Worm (Caenorhabditis elegans) whole organism, young adult: Measurements from ENCODE around the gene nhr-207.

ENCODE experiments used
- B0261.1 ChIP-seq: sonication (generic microtip); optimal IDR thresholded peaks from 2 replicates; lab custom pipeline; 2016; ENCODE audit warnings: mild to moderate bottlenecking, missing genetic modification characterization, moderate library complexity, missing compliant biosample characterization
- C17E4.6 ChIP-seq: fragments of 200-800 bp; sonication (Bioruptor generic); IDR thresholded peaks from 2 replicates; pipeline ENCODE4 v1.3.6; 2022; ENCODE audit warnings: missing genetic modification reagents, missing genetic modification characterization, missing compliant biosample characterization
- F33H1.4 ChIP-seq: fragments of 200-800 bp; sonication (Bioruptor generic); IDR thresholded peaks from 2 replicates; pipeline ENCODE4 v1.3.6; 2022; ENCODE audit warnings: missing genetic modification reagents, missing genetic modification characterization, missing compliant biosample characterization
- F39B2.1 ChIP-seq: fragments of 200-800 bp; sonication (Bioruptor generic); IDR thresholded peaks from 2 replicates; pipeline ENCODE4 v1.3.6; 2022; ENCODE audit warnings: missing genetic modification reagents, missing genetic modification characterization, missing compliant biosample characterization
- K11D2.4 ChIP-seq: fragments of 200-800 bp; sonication (Bioruptor generic); IDR thresholded peaks from 2 replicates; pipeline ENCODE4 v1.3.6; 2022; ENCODE audit warnings: missing genetic modification reagents, missing genetic modification characterization, missing compliant biosample characterization
- K12H6.12 ChIP-seq: fragments of 200-800 bp; sonication (Bioruptor generic); optimal IDR thresholded peaks from 2 replicates; lab custom pipeline; 2018; ENCODE audit warnings: mild to moderate bottlenecking, missing genetic modification characterization, missing compliant biosample characterization
- T26A5.8 ChIP-seq: sonication (generic microtip); optimal IDR thresholded peaks from 2 replicates; lab custom pipeline; 2016; ENCODE audit warnings: missing genetic modification characterization, missing compliant biosample characterization
- Y56A3A.18 ChIP-seq: fragments of 200-800 bp; sonication (Bioruptor generic); IDR thresholded peaks from 2 replicates; pipeline ENCODE4 v1.3.6; 2022; ENCODE audit warnings: missing genetic modification reagents, missing genetic modification characterization, missing compliant biosample characterization
- aptf-2 ChIP-seq: fragments of 200-800 bp; sonication (Bioruptor generic); conservative IDR thresholded peaks from 2 replicates; pipeline ENCODE4 v1.3.6; 2022; ENCODE audit warnings: missing genetic modification reagents, missing genetic modification characterization, missing compliant biosample characterization
- bed-1 ChIP-seq: fragments of 200-800 bp; sonication (Bioruptor generic); IDR thresholded peaks from 2 replicates; pipeline ENCODE4 v1.3.6; 2022; ENCODE audit warnings: missing genetic modification reagents, missing genetic modification characterization, missing compliant biosample characterization
- ceh-79 ChIP-seq: sonication (generic microtip); optimal IDR thresholded peaks from 2 replicates; lab custom pipeline; 2017; ENCODE audit warnings: mild to moderate bottlenecking, missing genetic modification characterization, missing compliant biosample characterization
- egrh-3 ChIP-seq: fragments of 200-800 bp; sonication (Bioruptor generic); IDR thresholded peaks from 2 replicates; pipeline ENCODE4 v1.3.6; 2022; ENCODE audit warnings: missing genetic modification reagents, missing genetic modification characterization, missing compliant biosample characterization
- ets-4 ChIP-seq: fragments of 200-800 bp; sonication (Bioruptor generic); optimal IDR thresholded peaks from 2 replicates; lab custom pipeline; 2018; ENCODE audit warnings: mild to moderate bottlenecking, missing genetic modification characterization, missing compliant biosample characterization
- hlh-12 ChIP-seq: sonication (generic microtip); optimal IDR thresholded peaks from 2 replicates; lab custom pipeline; 2016; ENCODE audit warnings: missing genetic modification characterization, missing compliant biosample characterization
- let-526 ChIP-seq: fragments of 200-800 bp; sonication (Bioruptor generic); IDR thresholded peaks from 2 replicates; pipeline ENCODE4 v1.3.6; 2022; ENCODE audit warnings: missing genetic modification reagents, missing genetic modification characterization, missing compliant biosample characterization
- lin-54 ChIP-seq: fragments of 200-800 bp; sonication (Bioruptor generic); optimal IDR thresholded peaks from 2 replicates; lab custom pipeline; 2018; ENCODE audit warnings: mild to moderate bottlenecking, missing genetic modification characterization, missing compliant biosample characterization
- mxl-1 ChIP-seq: sonication (generic microtip); optimal IDR thresholded peaks from 2 replicates; lab custom pipeline; 2016; ENCODE audit warnings: missing genetic modification characterization, missing compliant biosample characterization
- nfya-2 ChIP-seq: fragments of 200-800 bp; sonication (Bioruptor generic); IDR thresholded peaks from 2 replicates; pipeline ENCODE4 v1.3.6; 2022; ENCODE audit warnings: missing genetic modification reagents, missing genetic modification characterization, missing compliant biosample characterization
- nfyb-1 ChIP-seq: fragments of 200-800 bp; sonication (Bioruptor generic); IDR thresholded peaks from 2 replicates; pipeline ENCODE4 v1.3.6; 2022; ENCODE audit warnings: missing genetic modification reagents, missing genetic modification characterization, missing compliant biosample characterization
- nhr-179 ChIP-seq: sonication (generic microtip); optimal IDR thresholded peaks from 2 replicates; lab custom pipeline; 2016; ENCODE audit warnings: mild to moderate bottlenecking, missing genetic modification characterization, missing compliant biosample characterization
- nhr-80 ChIP-seq: sonication (generic microtip); optimal IDR thresholded peaks from 2 replicates; lab custom pipeline; 2016; ENCODE audit warnings: missing genetic modification characterization, missing compliant biosample characterization
- nhr-90 ChIP-seq: sonication (generic microtip); optimal IDR thresholded peaks from 2 replicates; lab custom pipeline; 2016; ENCODE audit warnings: missing genotype, mild to moderate bottlenecking, missing genetic modification characterization, missing compliant biosample characterization
- pbrm-1 ChIP-seq: fragments of 200-800 bp; sonication (Bioruptor generic); IDR thresholded peaks from 2 replicates; pipeline ENCODE4 v1.3.6; 2022; ENCODE audit warnings: missing genetic modification reagents, missing genetic modification characterization, missing compliant biosample characterization
- pha-4 ChIP-seq: fragments of 150-350 bp; sonication (generic microtip); optimal IDR thresholded peaks from 2 replicates; lab custom pipeline; 2014; ENCODE audit warnings: missing biosample characterization, missing genetic modification reagents, missing genetic modification characterization
- rcor-1 ChIP-seq: fragments of 200-800 bp; sonication (Bioruptor generic); IDR thresholded peaks from 2 replicates; pipeline ENCODE4 v1.3.6; 2022; ENCODE audit warnings: missing genetic modification reagents, missing genetic modification characterization, missing compliant biosample characterization
- rec-8 ChIP-seq, 2 experiments: sonication (generic microtip); optimal IDR thresholded peaks; 2 replicates each; lab custom pipeline; 2016; ENCODE audit warnings: mild to moderate bottlenecking in 2 of 2, missing genetic modification characterization in 2 of 2, missing genetic modification reagents in 2 of 2, missing genotype in 2 of 2, missing biosample characterization in 1 of 2, missing compliant biosample characterization in 1 of 2, moderate library complexity in 1 of 2
- sdz-38 ChIP-seq: sonication (generic microtip); optimal IDR thresholded peaks from 2 replicates; lab custom pipeline; 2016; ENCODE audit warnings: missing genotype, missing genetic modification characterization, missing compliant biosample characterization
- somi-1 ChIP-seq: fragments of 200-800 bp; sonication (Bioruptor generic); optimal IDR thresholded peaks from 2 replicates; lab custom pipeline; 2018; ENCODE audit warnings: mild to moderate bottlenecking, missing genetic modification characterization, missing compliant biosample characterization
- sptf-2 ChIP-seq: fragments of 200-800 bp; sonication (Bioruptor generic); optimal IDR thresholded peaks from 2 replicates; lab custom pipeline; 2018; ENCODE audit warnings: mild to moderate bottlenecking, missing genetic modification characterization, missing compliant biosample characterization
- tbp1 ChIP-seq: fragments of 200-800 bp; sonication (Bioruptor generic); optimal IDR thresholded peaks from 2 replicates; lab custom pipeline; 2018; ENCODE audit warnings: mild to moderate bottlenecking, missing genetic modification characterization, missing compliant biosample characterization
- unc-62 ChIP-seq: fragments of 150-350 bp; optimal IDR thresholded peaks from 2 replicates; lab custom pipeline; 2014; ENCODE audit warnings: missing biosample characterization, missing genetic modification reagents, missing genetic modification characterization
- xnd-1 ChIP-seq: sonication (generic microtip); optimal IDR thresholded peaks from 2 replicates; lab custom pipeline; 2016; ENCODE audit warnings: missing genotype, missing genetic modification reagents, missing genetic modification characterization, missing compliant biosample characterization
- ztf-18 ChIP-seq: sonication (generic microtip); optimal IDR thresholded peaks from 2 replicates; lab custom pipeline; 2016; ENCODE audit warnings: missing genotype, mild to moderate bottlenecking, missing genetic modification characterization, missing compliant biosample characterization
- ztf-26 ChIP-seq: sonication (generic microtip); optimal IDR thresholded peaks from 2 replicates; lab custom pipeline; 2017; ENCODE audit warnings: missing genetic modification characterization, missing compliant biosample characterization

The nhr-207 gene

DNA sequence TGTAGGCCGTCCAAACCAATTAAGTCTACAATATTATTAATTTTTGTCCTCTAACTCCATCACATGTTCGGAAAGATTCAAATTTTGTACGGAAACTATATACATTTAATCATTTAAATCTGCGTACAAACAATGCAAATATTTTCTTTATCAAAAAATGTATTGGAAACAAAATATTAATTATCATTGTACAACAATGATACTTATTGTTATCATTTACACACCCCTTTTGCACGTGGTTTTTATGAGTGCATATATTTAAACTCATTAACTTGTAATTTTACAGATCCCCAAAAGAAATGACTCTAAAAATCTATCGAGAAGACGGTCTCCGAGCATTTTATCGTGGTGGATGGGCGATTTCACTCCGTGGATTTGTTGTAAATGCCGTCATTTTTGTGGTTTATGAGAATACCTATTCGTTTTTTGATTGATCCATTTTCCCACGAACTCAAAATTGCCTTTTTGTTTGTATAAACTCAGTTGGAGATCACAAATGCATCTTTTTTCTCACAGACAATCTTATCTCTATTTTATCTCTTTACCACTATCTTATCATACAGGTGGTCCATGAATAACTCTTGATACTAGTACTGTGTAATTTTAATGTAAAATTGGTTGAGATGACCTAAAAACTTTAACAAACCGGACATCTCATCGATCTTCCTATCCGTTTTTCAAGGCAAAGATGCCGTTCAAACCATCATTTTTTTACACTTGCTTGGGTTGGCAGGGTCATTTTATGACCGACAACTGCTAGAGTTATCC is 9.9 kb upstream of the nhr-207 start:
- TF ChIP-seq pbrm-1 (GFP tag; lab: Robert Waterston, UW) (no peak), K11D2.4 (no peak), K12H6.12 (tag; lab: Kevin White, UChicago) (no peak), hlh-12 (tag; lab: Kevin White, UChicago) (no peak), C17E4.6 (GFP tag; lab: Robert Waterston, UW) (no peak), sdz-38 (tag; lab: Kevin White, UChicago) (no peak), lin-54 (GFP tag; lab: Kevin White, UChicago) (no peak), sptf-2 (GFP tag; lab: Kevin White, UChicago) (no peak), ztf-26 (no peak), F39B2.1 (GFP tag; lab: Robert Waterston, UW) (no peak), ceh-79 (tag; lab: Kevin White, UChicago) (no peak)

DNA sequence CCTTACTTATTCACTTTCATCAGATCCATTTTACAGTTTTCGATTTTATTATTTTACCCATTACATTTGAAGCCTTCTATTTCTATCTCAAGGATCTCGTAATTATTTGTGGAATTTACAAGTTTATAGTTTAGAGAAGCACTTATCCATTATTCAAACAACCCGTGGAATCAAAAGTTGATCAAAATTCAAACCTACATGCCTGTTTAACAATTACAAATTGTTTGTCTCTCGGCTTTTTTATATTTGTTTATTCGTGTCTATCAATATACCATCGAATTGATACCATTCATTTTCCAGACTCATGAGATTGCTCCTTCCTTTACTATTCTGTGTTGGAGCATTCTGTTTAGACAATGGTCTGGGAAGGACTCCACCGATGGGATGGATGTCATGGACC is 9.0 kb upstream of the nhr-207 start, which contains the start of gene gana-1:
gana-1 (plus strand) TSS at position 301 of the 400 bp plus-strand sequence.
- TF ChIP-seq nfyb-1 (no peak), pha-4 (tag; lab: Kevin White, UChicago) (no peak)

DNA sequence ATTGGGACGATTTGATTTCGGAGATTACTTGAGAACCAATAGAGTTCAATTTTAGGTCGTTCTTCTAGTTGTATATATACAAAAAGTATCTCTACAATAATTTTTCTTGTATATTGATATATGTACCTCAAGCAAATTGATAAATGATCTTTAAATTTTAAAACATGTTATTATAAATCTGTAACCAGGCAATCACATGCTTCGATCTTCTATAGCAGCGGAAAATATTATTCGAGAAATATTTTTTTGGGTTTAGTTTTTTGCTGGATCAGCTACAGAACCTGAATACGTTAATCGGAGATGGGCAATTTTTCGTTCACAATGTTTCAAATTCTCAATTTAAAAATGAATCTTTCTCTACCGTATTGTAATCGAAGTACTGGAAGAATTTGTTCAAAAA is 7.2 kb upstream of the nhr-207 start, which contains the start of gene R07B7.12:
R07B7.12 (plus strand) TSS at position 301 of the 400 bp plus-strand sequence.
- no peak for TF ChIP-seq ceh-79 (tag; lab: Kevin White, UChicago)
- TF ChIP-seq F33H1.4 = no peak
- TF ChIP-seq ztf-26 = no peak
- no peak for TF ChIP-seq rec-8 (tag; optimal IDR thresholded peaks at IDR 0.05; lab: Kevin White, UChicago)
- TF ChIP-seq somi-1 (GFP tag; lab: Kevin White, UChicago) = no peak
- TF ChIP-seq unc-62 (GFP tag; lab: Kevin White, UChicago) = no peak
- TF ChIP-seq mxl-1 (tag; lab: Kevin White, UChicago) = no peak
- TF ChIP-seq nfya-2 (GFP tag; lab: Robert Waterston, UW) = no peak
- TF ChIP-seq xnd-1 (tag; lab: Kevin White, UChicago) = no peak
- TF ChIP-seq B0261.1 (tag; lab: Kevin White, UChicago) = no peak

DNA sequence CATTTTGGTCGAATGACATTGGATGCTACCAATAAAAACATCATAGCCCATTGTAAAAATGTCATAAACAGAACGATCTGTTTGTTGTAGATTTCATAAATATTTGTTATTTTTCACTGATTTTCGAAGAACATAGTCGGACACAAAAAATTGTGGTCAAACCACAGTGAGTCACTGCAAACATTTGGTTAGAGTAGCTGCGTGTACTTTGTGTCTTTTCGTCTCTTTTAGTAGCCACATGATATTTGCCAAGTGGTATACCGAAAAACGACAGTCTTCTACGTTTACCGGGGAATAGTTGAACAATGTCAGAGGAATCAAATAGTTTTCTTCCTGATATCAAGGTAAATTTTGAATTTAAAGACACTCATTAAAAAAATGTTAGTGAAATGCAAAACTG is 4.2 kb upstream of the nhr-207 start, which contains the start of gene nhr-206:
nhr-206 (plus strand) TSS at position 248 of the 400 bp plus-strand sequence.
- TF ChIP-seq rcor-1 = no peak
- no peak for TF ChIP-seq ztf-18 (tag; lab: Kevin White, UChicago)
- TF ChIP-seq nhr-179 = no peak
- no peak for TF ChIP-seq bed-1 (GFP tag; lab: Robert Waterston, UW)
- TF ChIP-seq ets-4 (GFP tag; lab: Kevin White, UChicago) = no peak
- peak; percentile 63 for TF ChIP-seq nhr-80 (tag; lab: Kevin White, UChicago)
- no peak for TF ChIP-seq sdz-38 (tag; lab: Kevin White, UChicago)
- no peak for TF ChIP-seq egrh-3 (GFP tag; lab: Robert Waterston, UW)
- TF ChIP-seq tbp1 = no peak
- TF ChIP-seq, all 124 proteins: peak for 1

DNA sequence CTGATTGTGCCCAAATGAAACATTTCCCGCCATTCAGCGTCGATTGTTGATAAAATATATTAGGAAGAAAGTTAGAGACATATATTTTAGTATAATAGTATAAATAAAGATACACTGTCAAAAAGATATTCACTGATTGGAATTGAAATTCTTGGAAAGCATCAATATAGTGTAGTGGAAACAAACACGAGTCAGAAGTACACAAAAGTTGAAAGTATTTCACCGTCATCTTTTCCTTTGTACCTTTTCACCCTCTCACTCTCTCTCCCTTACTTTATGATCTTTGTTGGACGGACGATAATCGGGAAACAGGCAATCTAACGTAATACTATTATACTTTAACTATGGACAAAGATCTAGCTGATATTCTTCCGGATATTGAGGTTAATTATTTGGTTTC is 1.9 kb upstream of the nhr-207 start, which contains the start of gene nhr-208:
nhr-208 (plus strand) TSS at position 288 of the 400 bp plus-strand sequence.
- TF ChIP-seq aptf-2 (GFP tag; lab: Robert Waterston, UW) (no peak), nhr-90 (tag; lab: Kevin White, UChicago) (no peak), ceh-79 (tag; lab: Kevin White, UChicago) (no peak), Y56A3A.18 (no peak), let-526 (GFP tag; lab: Robert Waterston, UW) (no peak), T26A5.8 (tag; lab: Kevin White, UChicago) (no peak)
- TF ChIP-seq, all 124 proteins: peak for 0
